Fruit fly (Drosophila melanogaster) whole organism, embryonic: Measurements from ENCODE around the gene CG8236.

Experiments used
- Awh ChIP-seq: fragments of 200-800 bp; sonication (Bioruptor generic); IDR thresholded peaks from 2 replicates; pipeline ENCODE4, ENCODE4 v1.3.6; 2022; ENCODE audit warnings: missing biosample characterization, missing genetic modification characterization
- CG10274 ChIP-seq: fragments of 200-800 bp; sonication (Bioruptor generic); optimal IDR thresholded peaks from 3 replicates; lab custom pipeline; 2017; ENCODE audit warnings: missing biosample characterization, mild to moderate bottlenecking, missing genetic modification characterization
- CG10959 ChIP-seq: fragments of 200-800 bp; sonication (Bioruptor generic); IDR thresholded peaks from 2 replicates; pipeline ENCODE4 v1.3.6; 2022; ENCODE audit warnings: missing biosample characterization, missing genetic modification characterization
- CG1233 ChIP-seq: fragments of 200-800 bp; sonication (Bioruptor generic); optimal IDR thresholded peaks from 4 replicates; lab custom pipeline; 2018; ENCODE audit warnings: missing biosample characterization, mild to moderate bottlenecking, missing genetic modification characterization
- CG13424 ChIP-seq: fragments of 200-800 bp; sonication (Bioruptor generic); optimal IDR thresholded peaks from 2 replicates; lab custom pipeline; 2019; ENCODE audit warnings: missing biosample characterization, mild to moderate bottlenecking, missing genetic modification characterization, moderate library complexity
- CG13624 ChIP-seq: fragments of 200-800 bp; sonication (Bioruptor generic); optimal IDR thresholded peaks from 2 replicates; lab custom pipeline; 2016; ENCODE audit warnings: missing biosample characterization, missing genetic modification characterization
- CG1603 ChIP-seq: fragments of 200-800 bp; sonication (Bioruptor generic); optimal IDR thresholded peaks from 2 replicates; lab custom pipeline; 2019; ENCODE audit warnings: missing biosample characterization, mild to moderate bottlenecking, missing genetic modification characterization, moderate library complexity
- CG17361 ChIP-seq: fragments of 200-800 bp; sonication (Bioruptor generic); IDR thresholded peaks from 3 replicates; pipeline ENCODE4 v1.3.6; 2022; ENCODE audit warnings: missing biosample characterization, missing genetic modification characterization
- CG1832 ChIP-seq: fragments of 200-800 bp; sonication (Bioruptor generic); optimal IDR thresholded peaks from 2 replicates; lab custom pipeline; 2017; ENCODE audit warnings: missing biosample characterization, mild to moderate bottlenecking, missing genetic modification characterization, inconsistent platforms
- CG2116 ChIP-seq: fragments of 200-800 bp; sonication (Bioruptor generic); optimal IDR thresholded peaks from 3 replicates; lab custom pipeline; 2018; ENCODE audit warnings: missing biosample characterization, mild to moderate bottlenecking, missing genetic modification characterization
- CG34376 ChIP-seq: fragments of 200-800 bp; sonication (Bioruptor generic); optimal IDR thresholded peaks from 2 replicates; lab custom pipeline; 2018; ENCODE audit warnings: missing biosample characterization, mild to moderate bottlenecking, missing genetic modification characterization
- CG4328 ChIP-seq: fragments of 200-800 bp; sonication (Bioruptor generic); optimal IDR thresholded peaks from 3 replicates; lab custom pipeline; 2017; ENCODE audit warnings: missing biosample characterization, missing genetic modification reagents, missing genetic modification characterization
- CG43689 ChIP-seq: fragments of 200-800 bp; sonication (Bioruptor generic); IDR thresholded peaks from 2 replicates; pipeline ENCODE4 v1.3.6; 2022; ENCODE audit warnings: missing biosample characterization, missing genetic modification characterization
- CG5180 ChIP-seq: fragments of 200-800 bp; sonication (Bioruptor generic); optimal IDR thresholded peaks from 3 replicates; lab custom pipeline; 2017; ENCODE audit warnings: missing biosample characterization, missing genetic modification characterization, mild to moderate bottlenecking, moderate library complexity, missing genetic modification reagents
- CG7271 ChIP-seq: fragments of 200-800 bp; sonication (Bioruptor generic); optimal IDR thresholded peaks from 2 replicates; lab custom pipeline; 2018; ENCODE audit warnings: missing biosample characterization, mild to moderate bottlenecking, missing genetic modification characterization, moderate library complexity
- CG7786 ChIP-seq: fragments of 200-800 bp; sonication (Bioruptor generic); optimal IDR thresholded peaks from 2 replicates; lab custom pipeline; 2016; ENCODE audit warnings: missing biosample characterization, missing genetic modification characterization
- CG7928 ChIP-seq: fragments of 200-800 bp; sonication (Bioruptor generic); optimal IDR thresholded peaks from 2 replicates; lab custom pipeline; 2017; ENCODE audit warnings: missing biosample characterization, mild to moderate bottlenecking, missing genetic modification characterization
- CG8944 ChIP-seq: fragments of 200-800 bp; sonication (Bioruptor generic); optimal IDR thresholded peaks from 3 replicates; lab custom pipeline; 2016; ENCODE audit warnings: missing biosample characterization, missing genetic modification characterization
- CG9609 ChIP-seq: fragments of 200-800 bp; sonication (Bioruptor generic); optimal IDR thresholded peaks from 3 replicates; lab custom pipeline; 2016; ENCODE audit warnings: missing biosample characterization, missing genetic modification characterization
- CG9932 ChIP-seq: fragments of 200-800 bp; sonication (Bioruptor generic); IDR thresholded peaks from 2 replicates; pipeline ENCODE4 v1.3.6; 2022; ENCODE audit warnings: missing biosample characterization, missing genetic modification characterization
- Dad ChIP-seq: fragments of 200-800 bp; sonication (Bioruptor generic); optimal IDR thresholded peaks from 3 replicates; lab custom pipeline; 2016; ENCODE audit warnings: missing biosample characterization, missing genetic modification characterization
- Dbx ChIP-seq: fragments of 200-800 bp; sonication (Bioruptor generic); IDR thresholded peaks from 3 replicates; pipeline ENCODE4 v1.3.6; 2022; ENCODE audit warnings: missing biosample characterization, missing genetic modification characterization
- E2f2 ChIP-seq: fragments of 200-800 bp; sonication (Bioruptor generic); IDR thresholded peaks from 2 replicates; pipeline ENCODE4 v1.3.6; 2022; ENCODE audit warnings: missing biosample characterization, missing genetic modification characterization
- Ets97D ChIP-seq: fragments of 200-800 bp; sonication (Bioruptor generic); optimal IDR thresholded peaks from 3 replicates; lab custom pipeline; 2016; ENCODE audit warnings: missing biosample characterization, missing genetic modification characterization
- Fer1 ChIP-seq: fragments of 200-800 bp; sonication (Bioruptor generic); optimal IDR thresholded peaks from 2 replicates; lab custom pipeline; 2017; ENCODE audit warnings: missing biosample characterization, mild to moderate bottlenecking, missing genetic modification characterization
- GATAe ChIP-seq: fragments of 200-800 bp; sonication (Bioruptor generic); conservative IDR thresholded peaks from 2 replicates; pipeline ENCODE4 v1.3.6; 2022; ENCODE audit warnings: missing biosample characterization, missing genetic modification characterization
- Hr51 ChIP-seq, 2 experiments: fragments of 200-800 bp; sonication (Bioruptor generic); optimal IDR thresholded peaks; 2 replicates in 1 of 2; 3 replicates in 1 of 2; lab custom pipeline; 2016 to 2018; ENCODE audit warnings: missing biosample characterization in 2 of 2, missing genetic modification characterization in 2 of 2, mild to moderate bottlenecking in 1 of 2, moderate library complexity in 1 of 2
- Mad ChIP-seq: fragments of 200-800 bp; sonication (Bioruptor generic); optimal IDR thresholded peaks from 2 replicates; lab custom pipeline; 2016; ENCODE audit warnings: missing biosample characterization, missing genetic modification characterization
- Mrtf ChIP-seq: fragments of 200-800 bp; sonication (Bioruptor generic); IDR thresholded peaks from 3 replicates; pipeline ENCODE4 v1.3.6; 2022; ENCODE audit warnings: missing biosample characterization, missing genetic modification characterization
- NC2β ChIP-seq: fragments of 200-800 bp; sonication (Bioruptor generic); optimal IDR thresholded peaks from 2 replicates; lab custom pipeline; 2016; ENCODE audit warnings: missing biosample characterization, missing genetic modification characterization
- Poxn ChIP-seq: fragments of 200-800 bp; sonication (Bioruptor generic); IDR thresholded peaks from 2 replicates; pipeline ENCODE4 v1.3.6; 2022; ENCODE audit warnings: missing biosample characterization, missing genetic modification characterization
- Ptx1 ChIP-seq: fragments of 200-800 bp; sonication (Bioruptor generic); IDR thresholded peaks from 2 replicates; pipeline ENCODE4 v1.3.6; 2022; ENCODE audit warnings: missing biosample characterization, missing genetic modification characterization
- Stat92E ChIP-seq, 3 experiments: fragments of >200 bp in 2 of 3; fragments of 200-800 bp in 1 of 3; sonication (Bioruptor generic) in 1 of 3; optimal IDR thresholded peaks; 2 replicates each; lab custom pipeline; 2017 to 2019; ENCODE audit warnings: missing biosample characterization in 3 of 3, missing genetic modification characterization in 3 of 3, mild to moderate bottlenecking in 1 of 3, moderate library complexity in 1 of 3
- TFAM ChIP-seq: fragments of 200-800 bp; sonication (Bioruptor generic); optimal IDR thresholded peaks from 2 replicates; lab custom pipeline; 2017; ENCODE audit warnings: missing biosample characterization, missing genetic modification characterization, inconsistent platforms
- bcd ChIP-seq: fragments of 200-800 bp; sonication (Bioruptor generic); optimal IDR thresholded peaks from 2 replicates; lab custom pipeline; 2017; ENCODE audit warnings: missing biosample characterization, mild to moderate bottlenecking, missing genetic modification characterization
- cas ChIP-seq: fragments of 200-800 bp; sonication (Bioruptor generic); IDR thresholded peaks from 2 replicates; pipeline ENCODE4 v1.3.6; 2022; ENCODE audit warnings: missing biosample characterization, missing genetic modification characterization
- chif ChIP-seq, 2 experiments: fragments of 200-800 bp; sonication (Bioruptor generic); optimal IDR thresholded peaks; 3 replicates each; lab custom pipeline; 2016; ENCODE audit warnings: missing biosample characterization in 2 of 2, missing genetic modification characterization in 2 of 2
- ftz-f1 ChIP-seq: fragments of 200-800 bp; sonication (Bioruptor generic); optimal IDR thresholded peaks from 2 replicates; lab custom pipeline; 2016; ENCODE audit warnings: missing biosample characterization, missing genetic modification characterization
- gsb-n ChIP-seq: fragments of 200-800 bp; sonication (Bioruptor generic); optimal IDR thresholded peaks from 3 replicates; lab custom pipeline; 2018; ENCODE audit warnings: missing biosample characterization, mild to moderate bottlenecking, missing genetic modification characterization
- kni ChIP-seq: fragments of 200-800 bp; sonication (Bioruptor generic); optimal IDR thresholded peaks from 3 replicates; lab custom pipeline; 2017; ENCODE audit warnings: mild to moderate bottlenecking, missing biosample characterization, missing genetic modification reagents, missing genetic modification characterization
- lola ChIP-seq, 3 experiments: fragments of >200 bp in 2 of 3; fragments of 200-800 bp in 1 of 3; sonication (Bioruptor generic) in 1 of 3; optimal IDR thresholded peaks; 2 replicates each; lab custom pipeline; 2017 to 2019; ENCODE audit warnings: missing biosample characterization in 3 of 3, missing genetic modification characterization in 3 of 3, mild to moderate bottlenecking in 1 of 3, moderate library complexity in 1 of 3
- mirr ChIP-seq: fragments of 200-800 bp; sonication (Bioruptor generic); optimal IDR thresholded peaks from 3 replicates; lab custom pipeline; 2018; ENCODE audit warnings: missing biosample characterization, mild to moderate bottlenecking, missing genetic modification characterization
- otp ChIP-seq: fragments of 200-800 bp; sonication (Bioruptor generic); IDR thresholded peaks from 3 replicates; pipeline ENCODE4, ENCODE4 v1.3.6; 2022; ENCODE audit warnings: missing biosample characterization, missing genetic modification characterization
- phol ChIP-seq: fragments of 200-800 bp; sonication (Bioruptor generic); optimal IDR thresholded peaks from 3 replicates; lab custom pipeline; 2018; ENCODE audit warnings: missing biosample characterization, mild to moderate bottlenecking, missing genetic modification characterization, moderate library complexity
- pzg ChIP-seq: fragments of 200-800 bp; sonication (Bioruptor generic); optimal IDR thresholded peaks from 3 replicates; lab custom pipeline; 2018; ENCODE audit warnings: missing biosample characterization, mild to moderate bottlenecking, missing genetic modification characterization, moderate library complexity
- sens ChIP-seq: fragments of 200-800 bp; sonication (Bioruptor generic); peaks from one replicate; lab custom pipeline; 2016; ENCODE audit warnings: missing biosample characterization, missing genetic modification characterization
- sisA ChIP-seq: fragments of 200-800 bp; sonication (Bioruptor generic); IDR thresholded peaks from 2 replicates; pipeline ENCODE4 v1.3.6; 2022; ENCODE audit warnings: missing biosample characterization, missing genetic modification characterization
- so ChIP-seq: fragments of 200-800 bp; sonication (Bioruptor generic); IDR thresholded peaks from 3 replicates; pipeline ENCODE4 v1.3.6; 2022; ENCODE audit warnings: missing biosample characterization, missing genetic modification characterization
- tgo ChIP-seq: fragments of 200-800 bp; sonication (Bioruptor generic); IDR thresholded peaks from 3 replicates; pipeline ENCODE4 v1.3.6; 2022; ENCODE audit warnings: missing biosample characterization, missing genetic modification characterization
- tna ChIP-seq: fragments of 200-800 bp; sonication (Bioruptor generic); IDR thresholded peaks from 2 replicates; pipeline ENCODE4 v1.3.6; 2022; ENCODE audit warnings: missing biosample characterization, missing genetic modification characterization; ENCODE audit not compliant: partially characterized antibody
- ttk ChIP-seq: fragments of 200-800 bp; sonication (Bioruptor generic); IDR thresholded peaks from 2 replicates; pipeline ENCODE4 v2.1.2; 2022; ENCODE audit warnings: missing biosample characterization, missing genetic modification characterization

Gene CG8236

dm6 chr3R:8819551-8820057 lies 50.4 kb downstream of the CG8236 start (continued):
- TF ChIP-seq CG9932 (peak; percentile 32; the same call in 1 of the 2 replicates), Mad (GFP tag; lab: Kevin White, UChicago) (peak; percentile 13), NC2β (no peak), ftz-f1 (GFP tag; lab: Kevin White, UChicago) (no peak), kni (GFP tag; lab: Kevin White, UChicago) (peak; percentile 26), CG43689 (GFP tag; lab: Robert Waterston, UW) (no peak), pzg (GFP tag; lab: Kevin White, UChicago) (peak; percentile 8), TFAM (GFP tag; lab: Kevin White, UChicago) (no peak), Poxn (no peak), Ets97D (GFP tag; lab: Kevin White, UChicago) (no peak), Stat92E (GFP tag; optimal IDR thresholded peaks at IDR 0.05; lab: Kevin White, UChicago) (no peak), tgo (GFP tag; lab: Robert Waterston, UW) (no peak), GATAe (GFP tag; lab: Robert Waterston, UW) (no peak), Dad (GFP tag; lab: Kevin White, UChicago) (peak; percentile 36), sisA (GFP tag; lab: Robert Waterston, UW) (no peak), ttk (GFP tag; lab: Robert Waterston, UW) (no peak), CG13424 (no peak), phol (tag; lab: Kevin White, UChicago) (no peak), tna (GFP tag; lab: Robert Waterston, UW) (no peak), mirr (GFP tag; lab: Kevin White, UChicago) (peak; percentile 61), CG4328 (GFP tag; lab: Kevin White, UChicago) (peak; percentile 18), Fer1 (GFP tag; lab: Kevin White, UChicago) (peak; percentile 55), Mrtf (GFP tag; lab: Robert Waterston, UW) (no peak), CG1233 (GFP tag; lab: Kevin White, UChicago) (peak; percentile 18), CG7786 (no peak), Hr51 (GFP tag; optimal IDR thresholded peaks at IDR 0.05; lab: Kevin White, UChicago) (peak in 1 of 2 experiments; percentile 27), chif (GFP tag; optimal IDR thresholded peaks at IDR 0.05; lab: Kevin White, UChicago) (no peak), CG9609 (GFP tag; lab: Kevin White, UChicago) (no peak), otp (GFP tag; lab: Robert Waterston, UW) (no peak), CG13624 (GFP tag; lab: Kevin White, UChicago) (peak; percentile 48), CG8944 (GFP tag; lab: Kevin White, UChicago) (no peak), CG17361 (GFP tag; lab: Robert Waterston, UW) (no peak), Ptx1 (GFP tag; lab: Robert Waterston, UW) (no peak), CG10959 (GFP tag; lab: Robert Waterston, UW) (no peak), bcd (GFP tag; lab: Kevin White, UChicago) (peak; percentile 16), Dbx (GFP tag; lab: Robert Waterston, UW) (peak; percentile 52; the same call in 1 of the 3 replicates), CG34376 (peak; percentile 48), Awh (GFP tag; lab: Robert Waterston, UW) (no peak), gsb-n (tag; lab: Kevin White, UChicago) (no peak), CG7928 (no peak), CG5180 (GFP tag; lab: Kevin White, UChicago) (peak; percentile 30), so (GFP tag; lab: Robert Waterston, UW) (peak; percentile 51; the same call in 1 of the 3 replicates), CG7271 (tag; lab: Kevin White, UChicago) (no peak), lola (GFP tag; optimal IDR thresholded peaks at IDR 0.05; lab: Kevin White, UChicago) (peak in 1 of 3 experiments; percentile 10), CG2116 (GFP tag; lab: Kevin White, UChicago) (no peak), CG1603 (tag; lab: Kevin White, UChicago) (peak; percentile 44), CG10274 (peak; percentile 21), E2f2 (GFP tag; lab: Robert Waterston, UW) (peak; percentile 19; the same call in 1 of the 2 replicates), sens (peak; percentile 90), cas (no peak), CG1832 (GFP tag; lab: Kevin White, UChicago) (no peak)
